Fruit fly (Drosophila melanogaster): ENCODE data around the gene CG14397.

CG14397 gene

DNA sequence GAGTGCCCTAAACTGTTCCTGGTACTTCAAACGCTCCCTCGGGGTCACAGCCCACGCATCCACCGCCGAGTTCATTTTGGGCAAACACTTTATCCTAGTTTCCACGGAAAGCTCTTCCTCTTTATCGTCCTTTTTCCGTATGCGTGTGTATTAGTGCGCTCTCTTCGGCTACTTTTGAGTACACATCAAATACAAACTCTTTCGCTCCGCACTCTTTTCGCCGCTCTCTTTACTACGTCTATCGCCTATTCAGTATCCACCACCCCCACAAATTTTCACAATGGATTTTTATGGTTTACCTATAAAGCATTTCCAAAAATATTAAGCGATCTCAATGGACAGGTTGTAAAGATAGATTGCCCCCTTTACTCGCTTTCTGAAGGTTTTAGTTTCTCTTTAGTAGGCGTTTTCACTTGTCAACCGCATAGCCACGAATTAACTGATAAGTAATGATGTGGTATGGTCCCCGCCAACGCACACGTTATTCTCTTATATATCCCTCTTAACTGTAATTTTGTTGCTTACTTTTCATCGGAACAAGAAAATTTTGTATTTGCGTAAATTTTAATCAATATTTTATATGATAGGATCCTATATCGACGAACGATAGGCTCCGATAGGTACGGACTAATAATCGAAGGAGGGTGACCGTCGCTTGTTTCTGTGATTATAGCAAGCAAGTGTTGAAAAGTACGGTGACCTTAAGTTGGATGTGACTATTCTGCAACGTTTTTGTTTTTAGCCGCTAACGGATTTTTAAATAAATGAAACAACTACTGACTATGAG is 50.9 kb downstream of the CG14397 start, which contains the start of gene Dap160 (continued):
- TF ChIP-seq Ada2b (GFP tag; IDR thresholded peaks at IDR 0.05) (no peak), CG42726 (GFP tag; IDR thresholded peaks at IDR 0.05; ENCODE audit: partially characterized antibody) (peak; percentile 84), CG30020 (tag; optimal IDR thresholded peaks at IDR 0.05) (peak; percentile 10), CG32767 (GFP tag; IDR thresholded peaks at IDR 0.05) (no peak), Tbp (GFP tag; optimal IDR thresholded peaks at IDR 0.05) (no peak), onecut (GFP tag; IDR thresholded peaks at IDR 0.05) (peak; percentile 79), bcd (GFP tag; optimal IDR thresholded peaks at IDR 0.05) (no peak), CG10321 (GFP tag; IDR thresholded peaks at IDR 0.05) (no peak), sens (GFP tag) (peak; percentile 76), sr (GFP tag; IDR thresholded peaks at IDR 0.05) (no peak), inv (GFP tag; IDR thresholded peaks at IDR 0.05; ENCODE audit: partially characterized antibody) (peak; percentile 62; the same call in 1 of the 2 replicates), CG15696 (tag; optimal IDR thresholded peaks at IDR 0.05) (no peak), CG34224 (GFP tag; IDR thresholded peaks at IDR 0.05; ENCODE audit: partially characterized antibody) (peak; percentile 79), Trl (optimal IDR thresholded peaks at IDR 0.05) (peak; percentile 80 to 89), Trl (GFP tag; optimal IDR thresholded peaks at IDR 0.05) (no peak), exex (tag; optimal IDR thresholded peaks at IDR 0.05) (peak; percentile 39), psq (GFP tag; optimal IDR thresholded peaks at IDR 0.05) (no peak), bbx (GFP tag; IDR thresholded peaks at IDR 0.05; ENCODE audit: partially characterized antibody) (peak; percentile 76), CG8281 (tag; optimal IDR thresholded peaks at IDR 0.05) (no peak), CG7357 (GFP tag; IDR thresholded peaks at IDR 0.05) (peak; percentile 62), Dref (GFP tag; IDR thresholded peaks at IDR 0.05) (peak; percentile 82), CG18476 (GFP tag; optimal IDR thresholded peaks at IDR 0.05) (no peak), zfh2 (GFP tag; optimal IDR thresholded peaks at IDR 0.05) (peak; percentile 7), Bteb2 (GFP tag; optimal IDR thresholded peaks at IDR 0.05) (no peak), ato (GFP tag; IDR thresholded peaks at IDR 0.05; ENCODE audit: partially characterized antibody) (peak; percentile 49; the same call in 1 of the 2 replicates), Dp (GFP tag; optimal IDR thresholded peaks at IDR 0.05) (peak; percentile 54), HmgZ (tag; optimal IDR thresholded peaks at IDR 0.05) (peak; percentile 34), CG9932 (GFP tag; IDR thresholded peaks at IDR 0.05) (peak; percentile 55)

DNA sequence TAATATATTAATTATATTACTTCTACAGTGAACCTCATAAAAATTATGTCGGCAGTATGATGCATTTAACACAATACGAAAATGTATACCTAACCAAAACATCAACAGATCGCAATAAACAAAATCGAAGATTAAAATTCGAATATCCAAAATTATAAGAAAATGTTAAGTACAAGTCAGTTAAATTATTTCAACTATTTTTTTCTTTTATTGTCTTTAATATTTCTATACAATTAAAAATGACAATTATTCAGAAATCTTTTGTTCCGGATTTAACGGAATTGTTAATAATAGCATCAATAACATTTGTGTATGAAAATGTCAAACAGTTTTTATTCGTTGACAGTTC is 51.4 kb downstream of the CG14397 start:
- TF ChIP-seq CG10462 (GFP tag; optimal IDR thresholded peaks at IDR 0.05) (no peak), unc-4 (GFP tag; IDR thresholded peaks at IDR 0.05; ENCODE audit: partially characterized antibody) (0 out of 2 replicates have a peak, but pooled peaks have one; percentile 1), Doc3 (GFP tag; IDR thresholded peaks at IDR 0.05; ENCODE audit: partially characterized antibody) (0 out of 3 replicates have a peak, but pooled peaks have one; percentile 8), CG15073 (GFP tag; optimal IDR thresholded peaks at IDR 0.05) (no peak)

DNA sequence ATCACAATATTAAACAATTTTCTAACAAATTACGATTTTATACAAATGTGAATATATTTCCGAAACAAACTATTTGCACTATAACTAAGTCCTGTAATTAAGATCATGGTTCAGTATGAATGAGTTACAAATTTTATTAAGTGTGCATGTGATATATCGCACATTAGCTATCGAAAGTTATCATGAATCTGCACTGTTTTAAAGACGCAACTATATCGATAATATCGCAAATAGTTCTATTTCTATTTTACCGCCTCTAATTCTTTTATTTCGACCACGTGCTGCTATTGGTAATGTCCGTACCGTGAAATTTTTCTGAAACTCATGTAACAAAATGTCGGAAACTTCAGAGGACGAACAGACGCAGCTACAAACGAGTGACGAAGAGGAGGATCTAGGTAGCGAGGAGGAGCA is 52.0 kb downstream of the CG14397 start, which contains the start of gene pths:
TSS of gene pths (plus strand) at position 258 of the 414 bp plus-strand sequence.
- no peak for TF ChIP-seq hkb (optimal IDR thresholded peaks at IDR 0.05)
- TF ChIP-seq hkb (GFP tag; IDR thresholded peaks at IDR 0.05) = no peak
- TF ChIP-seq CG10321 (GFP tag; IDR thresholded peaks at IDR 0.05) = no peak
- peak; percentile 50 for TF ChIP-seq maf-S (GFP tag; optimal IDR thresholded peaks at IDR 0.05)
- TF ChIP-seq salm (tag; optimal IDR thresholded peaks at IDR 0.05) = no peak
- TF ChIP-seq Xbp1 (GFP tag; optimal IDR thresholded peaks at IDR 0.05) = peak; percentile 74
- no peak for TF ChIP-seq CG6254 (GFP tag; optimal IDR thresholded peaks at IDR 0.05)
- TF ChIP-seq bbx (GFP tag; IDR thresholded peaks at IDR 0.05; ENCODE audit: partially characterized antibody) = peak; percentile 89
- TF ChIP-seq Doc3 (GFP tag; IDR thresholded peaks at IDR 0.05; ENCODE audit: partially characterized antibody) = peak; percentile 54; the same call in 2 of the 3 replicates
- peak; percentile 65 for TF ChIP-seq CG32532 (GFP tag; IDR thresholded peaks at IDR 0.05)
- peak; percentile 45 for TF ChIP-seq grn (GFP tag; optimal IDR thresholded peaks at IDR 0.05)
- no peak for TF ChIP-seq CG3726 (GFP tag; IDR thresholded peaks at IDR 0.05)
- TF ChIP-seq tio (GFP tag; optimal IDR thresholded peaks at IDR 0.05) = no peak
- no peak for TF ChIP-seq CTCF (GFP tag; optimal IDR thresholded peaks at IDR 0.05)
- TF ChIP-seq CG11696 (GFP tag; IDR thresholded peaks at IDR 0.05) = no peak
- no peak for TF ChIP-seq bigmax (GFP tag; optimal IDR thresholded peaks at IDR 0.05)
- no peak for TF ChIP-seq onecut (GFP tag; IDR thresholded peaks at IDR 0.05)
- TF ChIP-seq Opbp (GFP tag; IDR thresholded peaks at IDR 0.05; ENCODE audit: partially characterized antibody) = peak; percentile 86
- no peak for TF ChIP-seq tap (tag; optimal IDR thresholded peaks at IDR 0.05)
- peak; percentile 4 for TF ChIP-seq CG18764 (GFP tag; optimal IDR thresholded peaks at IDR 0.05)
- TF ChIP-seq h (optimal IDR thresholded peaks at IDR 0.05) = no peak

Data from whole organism, embryonic.